Worm (Caenorhabditis elegans) whole organism, L4 larva: ENCODE results near the gene T24C4.10.

ENCODE experiments used
- F10B5.3 ChIP-seq: sonication (generic microtip); optimal IDR thresholded peaks from 2 replicates; lab custom pipeline; 2016; ENCODE audit warnings: mild to moderate bottlenecking, missing genetic modification characterization, missing compliant biosample characterization
- F26F4.8 ChIP-seq: fragments of 200-800 bp; sonication (Bioruptor generic); conservative IDR thresholded peaks from 2 replicates; pipeline ENCODE4 v1.3.6; 2022; ENCODE audit warnings: missing genetic modification characterization, missing compliant biosample characterization
- F44E2.7 ChIP-seq: fragments of 200-800 bp; sonication (Bioruptor generic); IDR thresholded peaks from 2 replicates; pipeline ENCODE4 v2.1.2; 2022; ENCODE audit warnings: missing genetic modification characterization, missing compliant biosample characterization
- T20F7.1 ChIP-seq: fragments of 200-800 bp; sonication (Bioruptor generic); optimal IDR thresholded peaks from 2 replicates; lab custom pipeline; 2018; ENCODE audit warnings: mild to moderate bottlenecking, missing genetic modification characterization, missing compliant biosample characterization
- T26A8.4 ChIP-seq: fragments of 200-800 bp; sonication (Bioruptor generic); IDR thresholded peaks from 2 replicates; pipeline ENCODE4 v1.3.6; 2022; ENCODE audit warnings: missing genetic modification characterization, missing compliant biosample characterization
- Y48G9A.11 ChIP-seq: fragments of 200-800 bp; sonication (Bioruptor generic); IDR thresholded peaks from 2 replicates; pipeline ENCODE4 v1.3.6; 2022; ENCODE audit warnings: missing genetic modification reagents, missing genetic modification characterization, missing compliant biosample characterization
- Y5F2A.4 ChIP-seq: fragments of 200-800 bp; sonication (Bioruptor generic); optimal IDR thresholded peaks from 2 replicates; lab custom pipeline; 2018; ENCODE audit warnings: mild to moderate bottlenecking, missing genetic modification characterization, missing compliant biosample characterization
- Y75B8A.6 ChIP-seq: fragments of 200-800 bp; sonication (Bioruptor generic); IDR thresholded peaks from 2 replicates; pipeline ENCODE4 v1.3.6; 2022; ENCODE audit warnings: missing genetic modification reagents, missing genetic modification characterization, missing compliant biosample characterization
- ZK337.2 ChIP-seq: fragments of 200-800 bp; sonication (Bioruptor generic); IDR thresholded peaks from 2 replicates; pipeline ENCODE4 v1.3.6; 2022; ENCODE audit warnings: missing genetic modification reagents, missing genetic modification characterization, missing compliant biosample characterization
- aly-2 ChIP-seq: sonication (generic microtip); optimal IDR thresholded peaks from 2 replicates; lab custom pipeline; 2018; ENCODE audit warnings: missing biosample characterization, missing genetic modification characterization
- ama-1 ChIP-seq: fragments of 150-350 bp; optimal IDR thresholded peaks from 2 replicates; lab custom pipeline; 2014; ENCODE audit warnings: inconsistent platforms, mixed read lengths
- arid-1 ChIP-seq: fragments of 200-800 bp; sonication (Bioruptor generic); conservative IDR thresholded peaks from 2 replicates; pipeline ENCODE4 v1.3.6; 2022; ENCODE audit warnings: missing genetic modification reagents, missing genetic modification characterization, missing compliant biosample characterization
- ceh-20 ChIP-seq: fragments of 200-800 bp; sonication (Bioruptor generic); IDR thresholded peaks from 2 replicates; pipeline ENCODE4 v1.3.6; 2022; ENCODE audit warnings: missing genetic modification reagents, missing genetic modification characterization, missing compliant biosample characterization
- ces-1 ChIP-seq: fragments of 150-350 bp; sonication (generic microtip); optimal IDR thresholded peaks from 4 replicates; lab custom pipeline; 2014; ENCODE audit warnings: missing biosample characterization, missing genetic modification reagents, missing genetic modification characterization
- daf-16 ChIP-seq, 3 experiments: sonication (generic microtip); optimal IDR thresholded peaks; 2 replicates each; lab custom pipeline; 2016 to 2017; ENCODE audit warnings: missing genetic modification characterization in 3 of 3, missing genetic modification reagents in 3 of 3, mild to moderate bottlenecking in 2 of 3, missing compliant biosample characterization in 2 of 3, missing biosample characterization in 1 of 3, moderate library complexity in 1 of 3
- daf-8 ChIP-seq: fragments of 200-800 bp; sonication (Bioruptor generic); IDR thresholded peaks from 2 replicates; pipeline ENCODE4 v1.3.6; 2022; ENCODE audit warnings: missing genetic modification characterization, missing compliant biosample characterization
- dmd-6 ChIP-seq: fragments of 200-800 bp; sonication (Bioruptor generic); IDR thresholded peaks from 2 replicates; pipeline ENCODE4 v1.3.6; 2022; ENCODE audit warnings: missing genetic modification reagents, missing genetic modification characterization, missing compliant biosample characterization
- dmd-8 ChIP-seq: fragments of 200-800 bp; sonication (Bioruptor generic); IDR thresholded peaks from 2 replicates; pipeline ENCODE4 v1.3.6; 2022; ENCODE audit warnings: missing genetic modification characterization, missing compliant biosample characterization
- dmd-9 ChIP-seq: fragments of 200-800 bp; sonication (Bioruptor generic); IDR thresholded peaks from 2 replicates; pipeline ENCODE4 v1.3.6; 2022; ENCODE audit warnings: missing genetic modification reagents, missing genetic modification characterization, missing compliant biosample characterization
- dve-1 ChIP-seq: sonication (generic microtip); optimal IDR thresholded peaks from 2 replicates; lab custom pipeline; 2017; ENCODE audit warnings: antibody characterized with exemption, mild to moderate bottlenecking, missing genetic modification characterization, missing compliant biosample characterization; ENCODE audit not compliant: insufficient read depth
- egl-43 ChIP-seq: fragments of 200-800 bp; sonication (Bioruptor generic); IDR thresholded peaks from 2 replicates; pipeline ENCODE4 v1.3.6; 2022; ENCODE audit warnings: missing genetic modification reagents, missing genetic modification characterization, missing compliant biosample characterization
- fos-1 ChIP-seq: fragments of 150-350 bp; optimal IDR thresholded peaks from 2 replicates; lab custom pipeline; 2014; ENCODE audit warnings: missing biosample characterization, missing genetic modification characterization
- gei-8 ChIP-seq: fragments of 200-800 bp; sonication (Bioruptor generic); optimal IDR thresholded peaks from 2 replicates; lab custom pipeline; 2018; ENCODE audit warnings: mild to moderate bottlenecking, missing genetic modification characterization, missing compliant biosample characterization
- hif-1 ChIP-seq, 2 experiments: sonication (generic microtip); optimal IDR thresholded peaks; 2 replicates each; lab custom pipeline; 2016 to 2017; ENCODE audit warnings: missing compliant biosample characterization in 2 of 2, missing genetic modification characterization in 2 of 2, missing genetic modification reagents in 2 of 2, missing genotype in 2 of 2, mild to moderate bottlenecking in 1 of 2
- hlh-11 ChIP-seq: fragments of 200-800 bp; sonication (Bioruptor generic); optimal IDR thresholded peaks from 2 replicates; lab custom pipeline; 2018; ENCODE audit warnings: mild to moderate bottlenecking, missing genetic modification characterization, missing compliant biosample characterization
- hlh-30 ChIP-seq: sonication (generic microtip); optimal IDR thresholded peaks from 2 replicates; lab custom pipeline; 2017; ENCODE audit warnings: antibody characterized with exemption, mild to moderate bottlenecking, missing genetic modification characterization, missing compliant biosample characterization; ENCODE audit not compliant: insufficient read depth
- hmg-1.1 ChIP-seq: fragments of 200-800 bp; sonication (Bioruptor generic); IDR thresholded peaks from 2 replicates; pipeline ENCODE4 v1.3.6; 2022; ENCODE audit warnings: missing genetic modification reagents, missing genetic modification characterization, missing compliant biosample characterization
- jun-1 ChIP-seq: fragments of 150-350 bp; optimal IDR thresholded peaks from 2 replicates; lab custom pipeline; 2014; ENCODE audit warnings: missing biosample characterization, missing genetic modification reagents, missing genetic modification characterization
- lim-7 ChIP-seq: fragments of 200-800 bp; sonication (Bioruptor generic); IDR thresholded peaks from 2 replicates; pipeline ENCODE4 v1.3.6; 2022; ENCODE audit warnings: missing genetic modification characterization, missing compliant biosample characterization
- lin-13 ChIP-seq: fragments of 150-350 bp; optimal IDR thresholded peaks from 2 replicates; lab custom pipeline; 2014; ENCODE audit warnings: missing biosample characterization, missing genetic modification reagents, missing genetic modification characterization
- lin-38 ChIP-seq: fragments of 200-800 bp; sonication (Bioruptor generic); IDR thresholded peaks from 2 replicates; pipeline ENCODE4 v1.3.6; 2022; ENCODE audit warnings: missing genetic modification reagents, missing genetic modification characterization, missing compliant biosample characterization
- lir-3 ChIP-seq: sonication (generic microtip); optimal IDR thresholded peaks from 2 replicates; lab custom pipeline; 2016; ENCODE audit warnings: mild to moderate bottlenecking, missing genetic modification characterization, missing compliant biosample characterization
- lsy-2 ChIP-seq, 2 experiments: fragments of 150-350 bp in 1 of 2; sonication (generic microtip) in 1 of 2; optimal IDR thresholded peaks; 2 replicates each; lab custom pipeline; 2014 to 2017; ENCODE audit warnings: missing biosample characterization in 2 of 2, missing genetic modification characterization in 2 of 2
- madf-9 ChIP-seq: fragments of 200-800 bp; sonication (Bioruptor generic); conservative IDR thresholded peaks from 2 replicates; pipeline ENCODE4 v1.3.6; 2022; ENCODE audit warnings: missing genetic modification reagents, missing genetic modification characterization, missing compliant biosample characterization
- mdt-29 ChIP-seq: fragments of 200-800 bp; sonication (Bioruptor generic); IDR thresholded peaks from 2 replicates; pipeline ENCODE4 v1.3.6; 2022; ENCODE audit warnings: missing genetic modification reagents, missing genetic modification characterization, missing compliant biosample characterization
- mep-1 ChIP-seq: fragments of 150-350 bp; sonication (generic microtip); optimal IDR thresholded peaks from 3 replicates; lab custom pipeline; 2014; ENCODE audit warnings: missing biosample characterization, missing genetic modification characterization
- mes-2 ChIP-seq: sonication (generic microtip); optimal IDR thresholded peaks from 2 replicates; lab custom pipeline; 2016; ENCODE audit warnings: missing genotype, mild to moderate bottlenecking, missing genetic modification characterization, missing compliant biosample characterization; ENCODE audit not compliant: poor library complexity, severe bottlenecking
- mxl-2 ChIP-seq: fragments of 200-800 bp; sonication (Bioruptor generic); conservative IDR thresholded peaks from 2 replicates; pipeline ENCODE4 v1.3.6; 2022; ENCODE audit warnings: missing genetic modification reagents, missing genetic modification characterization, missing compliant biosample characterization
- mxl-3 ChIP-seq: fragments of 200-800 bp; sonication (Bioruptor generic); optimal IDR thresholded peaks from 2 replicates; lab custom pipeline; 2018; ENCODE audit warnings: mild to moderate bottlenecking, missing genetic modification characterization, missing compliant biosample characterization
- nhr-41 ChIP-seq: fragments of 200-800 bp; sonication (Bioruptor generic); IDR thresholded peaks from 2 replicates; pipeline ENCODE4 v1.3.6; 2022; ENCODE audit warnings: missing genetic modification reagents, missing genetic modification characterization, missing compliant biosample characterization
- nhr-76 ChIP-seq: fragments of 150-350 bp; optimal IDR thresholded peaks from 2 replicates; lab custom pipeline; 2014; ENCODE audit warnings: missing biosample characterization, missing genetic modification characterization
- rbr-2 ChIP-seq: sonication (generic microtip); optimal IDR thresholded peaks from 2 replicates; lab custom pipeline; 2016; ENCODE audit warnings: missing genotype, missing genetic modification characterization, missing compliant biosample characterization
- spr-3 ChIP-seq: fragments of 200-800 bp; sonication (Bioruptor generic); optimal IDR thresholded peaks from 2 replicates; lab custom pipeline; 2018; ENCODE audit warnings: mild to moderate bottlenecking, missing genetic modification characterization, missing compliant biosample characterization
- tag-97 ChIP-seq: fragments of 200-800 bp; sonication (Bioruptor generic); IDR thresholded peaks from 2 replicates; pipeline ENCODE4 v1.3.6; 2022; ENCODE audit warnings: missing genetic modification characterization, missing compliant biosample characterization
- tra-1 ChIP-seq: fragments of 200-800 bp; sonication (Bioruptor generic); IDR thresholded peaks from 2 replicates; pipeline ENCODE4 v1.3.6; 2022; ENCODE audit warnings: missing genetic modification reagents, missing genetic modification characterization, missing compliant biosample characterization
- unc-62 ChIP-seq, 3 experiments: fragments of 150-350 bp in 1 of 3; sonication (generic microtip); optimal IDR thresholded peaks in 2 of 3; peaks in 1 of 3; 1 replicate in 1 of 3; 2 replicates in 2 of 3; lab custom pipeline; 2014 to 2017; ENCODE audit warnings: missing biosample characterization in 3 of 3, missing genetic modification characterization in 3 of 3, missing genetic modification reagents in 3 of 3, missing genotype in 1 of 3
- ztf-7 ChIP-seq: fragments of 150-350 bp; optimal IDR thresholded peaks from 2 replicates; lab custom pipeline; 2014; ENCODE audit warnings: missing biosample characterization, missing genetic modification characterization

Gene T24C4.10

DNA sequence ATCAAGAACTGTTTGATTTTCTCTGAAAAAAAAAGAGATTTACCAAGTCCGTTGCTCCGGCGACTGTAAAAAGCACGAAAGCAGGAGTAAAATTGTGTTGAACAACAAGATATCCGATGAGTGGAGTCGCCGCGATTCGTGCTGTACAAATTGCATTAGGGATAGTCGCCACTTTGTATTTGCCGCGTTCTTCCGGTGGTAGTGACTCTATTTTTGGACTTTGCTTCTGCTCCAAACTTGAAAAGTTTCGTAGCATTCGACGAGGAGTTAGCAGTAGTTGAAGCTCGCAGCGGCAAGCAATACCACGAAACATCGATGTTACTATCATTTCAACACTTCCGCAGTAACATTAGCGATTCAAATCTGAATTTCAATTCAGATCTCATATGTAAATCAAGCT, 18.5 kb upstream of the T24C4.10 start, which contains the start of gene crls-1:
Gene crls-1 (minus strand): TSS at position 363 of the 400 bp plus-strand sequence.
- no peak for TF ChIP-seq daf-16 (GFP tag; optimal IDR thresholded peaks at IDR 0.05; lab: Kevin White, UChicago)
- peak; percentile 13 for TF ChIP-seq daf-16 (tag; optimal IDR thresholded peaks at IDR 0.05; lab: Kevin White, UChicago)
- TF ChIP-seq rbr-2 (tag; lab: Kevin White, UChicago) = no peak
- peak; percentile 30; the same call in 1 of the 2 replicates for TF ChIP-seq lin-38 (GFP tag; lab: Robert Waterston, UW)
- TF ChIP-seq fos-1 = no peak
- no peak for TF ChIP-seq mxl-3 (GFP tag; lab: Kevin White, UChicago)
- 0 out of 2 replicates have a peak, but pooled peaks have one; percentile 39 for TF ChIP-seq tra-1
- TF ChIP-seq F10B5.3 (tag; lab: Kevin White, UChicago) = no peak
- no peak for TF ChIP-seq ces-1
- TF ChIP-seq ama-1 (lab: Kevin White, UChicago) = peak; percentile 81
- TF ChIP-seq Y48G9A.11 (GFP tag; lab: Robert Waterston, UW) = 0 out of 2 replicates have a peak, but pooled peaks have one; percentile 44
- 0 out of 2 replicates have a peak, but pooled peaks have one; percentile 6 for TF ChIP-seq arid-1
- TF ChIP-seq jun-1 (tag; lab: Kevin White, UChicago) = no peak
- TF ChIP-seq dmd-8 (GFP tag; lab: Robert Waterston, UW) = no peak
- no peak for TF ChIP-seq spr-3
- TF ChIP-seq dmd-6 (GFP tag; lab: Robert Waterston, UW) = 0 out of 2 replicates have a peak, but pooled peaks have one; percentile 9
- no peak for TF ChIP-seq mdt-29 (GFP tag; lab: Robert Waterston, UW)
- peak; percentile 20 for TF ChIP-seq T20F7.1 (GFP tag; lab: Kevin White, UChicago)

DNA sequence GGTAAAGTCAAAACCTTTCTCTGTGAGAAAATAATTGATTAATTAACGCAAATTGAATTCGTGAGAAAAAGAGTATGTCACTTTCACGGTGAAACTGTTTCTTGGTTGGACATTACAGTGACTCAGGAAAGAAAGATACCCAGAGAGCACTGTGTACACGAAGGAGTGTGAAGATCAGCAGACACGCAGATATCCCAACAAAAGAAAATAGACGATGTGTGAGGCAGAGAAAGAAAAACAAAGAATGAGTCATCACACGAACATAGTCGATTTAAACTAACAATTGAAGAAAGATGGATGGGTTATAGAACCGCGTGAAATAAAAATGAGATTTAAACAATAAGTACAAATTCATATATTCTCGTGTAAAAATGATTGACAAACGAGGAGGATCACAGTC, 16.9 kb upstream of the T24C4.10 start:
- TF ChIP-seq Y48G9A.11 (GFP tag; lab: Robert Waterston, UW) = no peak
- TF ChIP-seq jun-1 (tag; lab: Kevin White, UChicago) = peak; percentile 43
- no peak for TF ChIP-seq ceh-20 (GFP tag; lab: Robert Waterston, UW)
- TF ChIP-seq F44E2.7 (GFP tag; lab: Robert Waterston, UW) = no peak
- TF ChIP-seq lir-3 (tag; lab: Kevin White, UChicago) = no peak
- no peak for TF ChIP-seq dmd-9 (GFP tag; lab: Robert Waterston, UW)
- peak; percentile 46 for TF ChIP-seq hlh-30 (tag; lab: Kevin White, UChicago)
- no peak for TF ChIP-seq daf-8 (GFP tag; lab: Robert Waterston, UW)
- no peak for TF ChIP-seq aly-2 (tag; lab: Kevin White, UChicago)
- no peak for TF ChIP-seq mdt-29 (GFP tag; lab: Robert Waterston, UW)
- TF ChIP-seq tag-97 (GFP tag; lab: Robert Waterston, UW) = no peak
- TF ChIP-seq hmg-1.1 = no peak
- peak in 1 of 2 experiments; percentile 95 for TF ChIP-seq unc-62 (GFP tag; optimal IDR thresholded peaks at IDR 0.05 in 1 of 2; lab: Kevin White, UChicago)
- no peak for TF ChIP-seq unc-62 (tag; optimal IDR thresholded peaks at IDR 0.05; lab: Kevin White, UChicago)
- no peak for TF ChIP-seq Y75B8A.6
- no peak for TF ChIP-seq egl-43 (GFP tag; lab: Robert Waterston, UW)
- no peak for TF ChIP-seq ZK337.2 (GFP tag; lab: Robert Waterston, UW)
- TF ChIP-seq mxl-2 = no peak
- no peak for TF ChIP-seq ztf-7 (tag; lab: Kevin White, UChicago)
- no peak for TF ChIP-seq nhr-41 (GFP tag; lab: Robert Waterston, UW)
- no peak for TF ChIP-seq nhr-76 (tag; lab: Kevin White, UChicago)
- peak; percentile 9 for TF ChIP-seq mes-2 (tag; lab: Kevin White, UChicago)
- no peak for TF ChIP-seq dmd-6 (GFP tag; lab: Robert Waterston, UW)
- TF ChIP-seq hlh-11 (tag; lab: Kevin White, UChicago) = no peak
- TF ChIP-seq Y5F2A.4 = no peak
- TF ChIP-seq T20F7.1 (GFP tag; lab: Kevin White, UChicago) = no peak
- no peak for TF ChIP-seq lin-13
- TF ChIP-seq T26A8.4 (GFP tag; lab: Robert Waterston, UW) = peak; percentile 46; the same call in 1 of the 2 replicates
- no peak for TF ChIP-seq lim-7
- TF ChIP-seq hif-1 (tag; optimal IDR thresholded peaks at IDR 0.05; lab: Kevin White, UChicago) = no peak
- TF ChIP-seq F26F4.8 = no peak
- TF ChIP-seq fos-1 = no peak
- TF ChIP-seq lsy-2 (tag; optimal IDR thresholded peaks at IDR 0.05; lab: Kevin White, UChicago) = no peak
- TF ChIP-seq dve-1 (tag; lab: Kevin White, UChicago) = peak; percentile 39
- TF ChIP-seq gei-8 (GFP tag; lab: Kevin White, UChicago) = no peak
- peak; percentile 22 for TF ChIP-seq mep-1
- TF ChIP-seq madf-9 (GFP tag; lab: Robert Waterston, UW) = no peak
